Fruit fly (Drosophila melanogaster) whole organism, wandering third instar larva: Measurements from ENCODE around the gene CG15643.
A peak's percentile ranks its signal among the peaks of the same experiment; 100 is the strongest.

ENCODE experiments used
- Abd-B ChIP-seq: fragments of >200 bp; optimal IDR thresholded peaks from 2 replicates; lab custom pipeline; 2017; ENCODE audit warnings: missing biosample characterization, missing genetic modification characterization
- CG32264 ChIP-seq: fragments of 200-800 bp; sonication (Bioruptor generic); optimal IDR thresholded peaks from 2 replicates; lab custom pipeline; 2016; ENCODE audit warnings: missing biosample characterization, missing genetic modification characterization
- CG9705 ChIP-seq: fragments of 200-800 bp; sonication (Bioruptor generic); optimal IDR thresholded peaks from 2 replicates; lab custom pipeline; 2018; ENCODE audit warnings: missing biosample characterization, mild to moderate bottlenecking, missing genetic modification characterization
- CrebA ChIP-seq: fragments of 200-800 bp; sonication (Bioruptor generic); optimal IDR thresholded peaks from 2 replicates; lab custom pipeline; 2016; ENCODE audit warnings: missing biosample characterization, mild to moderate bottlenecking, missing genetic modification characterization, borderline replicate concordance
- Dfd ChIP-seq: fragments of >200 bp; optimal IDR thresholded peaks from 2 replicates; lab custom pipeline; 2017; ENCODE audit warnings: missing biosample characterization, missing genetic modification characterization
- Dif ChIP-seq: fragments of 200-275, 200-300 bp; sonication (Bioruptor generic); optimal IDR thresholded peaks from 2 replicates; lab custom pipeline; 2018; ENCODE audit warnings: missing biosample characterization, missing genetic modification characterization; ENCODE audit not compliant: partially characterized antibody
- GATAd ChIP-seq: sonication (Bioruptor generic); optimal IDR thresholded peaks from 2 replicates; lab custom pipeline; 2016; ENCODE audit warnings: missing biosample characterization, missing genetic modification characterization
- HLH106 ChIP-seq: fragments of 200-800 bp; optimal IDR thresholded peaks from 3 replicates; lab custom pipeline; 2019; ENCODE audit warnings: missing biosample characterization, mild to moderate bottlenecking, missing genetic modification characterization, moderate library complexity
- Hnf4 ChIP-seq: fragments of 200-800 bp; sonication (Bioruptor generic); optimal IDR thresholded peaks from 2 replicates; lab custom pipeline; 2016; ENCODE audit warnings: missing biosample characterization, mild to moderate bottlenecking, missing genetic modification characterization
- Hr78 ChIP-seq: fragments of >200 bp; optimal IDR thresholded peaks from 2 replicates; lab custom pipeline; 2017; ENCODE audit warnings: missing biosample characterization, missing genetic modification characterization
- Hr83 ChIP-seq: fragments of 200-300 bp; sonication (Bioruptor generic); optimal IDR thresholded peaks from 2 replicates; lab custom pipeline; 2016; ENCODE audit warnings: missing biosample characterization, mild to moderate bottlenecking, missing genetic modification characterization, moderate library complexity; ENCODE audit not compliant: poor library complexity, severe bottlenecking
- Jra ChIP-seq: sonication (Bioruptor generic); optimal IDR thresholded peaks from 2 replicates; lab custom pipeline; 2016; ENCODE audit warnings: missing biosample characterization, missing genetic modification characterization
- Mio ChIP-seq: sonication (Bioruptor generic); optimal IDR thresholded peaks from 2 replicates; lab custom pipeline; 2016; ENCODE audit warnings: missing biosample characterization, missing genetic modification characterization
- Myc ChIP-seq: fragments of >200 bp; optimal IDR thresholded peaks from 2 replicates; lab custom pipeline; 2017
- N ChIP-seq: fragments of >200 bp; optimal IDR thresholded peaks from 2 replicates; lab custom pipeline; 2018; ENCODE audit warnings: missing biosample characterization, missing external identifiers, missing genetic modification characterization
- OdsH ChIP-seq: fragments of 200-800 bp; sonication (Bioruptor generic); optimal IDR thresholded peaks from 2 replicates; lab custom pipeline; 2016; ENCODE audit warnings: missing biosample characterization, mild to moderate bottlenecking, missing genetic modification characterization
- Rel ChIP-seq, 2 experiments: fragments of 200-800 bp; sonication (Bioruptor generic) in 1 of 2; optimal IDR thresholded peaks; 2 replicates in 1 of 2; 3 replicates in 1 of 2; lab custom pipeline; 2016 to 2019; ENCODE audit warnings: mild to moderate bottlenecking in 2 of 2, missing biosample characterization in 2 of 2, missing genetic modification characterization in 2 of 2, moderate library complexity in 1 of 2
- Sp1 ChIP-seq: fragments of 200-800 bp; sonication (Bioruptor generic); optimal IDR thresholded peaks from 3 replicates; lab custom pipeline; 2019; ENCODE audit warnings: missing biosample characterization, mild to moderate bottlenecking, missing genetic modification characterization, moderate library complexity
- Vsx2 ChIP-seq: fragments of 200-300, 225-300 bp; sonication (Bioruptor generic); optimal IDR thresholded peaks from 2 replicates; lab custom pipeline; 2018; ENCODE audit warnings: missing biosample characterization, missing genetic modification characterization; ENCODE audit not compliant: partially characterized antibody
- br ChIP-seq: fragments of 200-800 bp; sonication (Bioruptor generic); optimal IDR thresholded peaks from 2 replicates; lab custom pipeline; 2016; ENCODE audit warnings: missing biosample characterization, missing genetic modification characterization
- brk ChIP-seq: fragments of 200-800 bp; sonication (Bioruptor generic); optimal IDR thresholded peaks from 2 replicates; lab custom pipeline; 2016; ENCODE audit warnings: missing biosample characterization, mild to moderate bottlenecking, missing genetic modification characterization
- dl ChIP-seq, 2 experiments: fragments of 175-275, 200-275 bp in 1 of 2; fragments of 200-275 bp in 1 of 2; sonication (Bioruptor generic); optimal IDR thresholded peaks; lab custom pipeline; 2018; ENCODE audit warnings: mild to moderate bottlenecking in 2 of 2, missing biosample characterization in 2 of 2, missing genetic modification characterization in 2 of 2, moderate library complexity in 2 of 2; ENCODE audit not compliant: partially characterized antibody in 2 of 2, insufficient read depth in 1 of 2
- dmrt93B ChIP-seq: fragments of 200-800 bp; sonication (Bioruptor generic); optimal IDR thresholded peaks from 2 replicates; lab custom pipeline; 2018; ENCODE audit warnings: missing biosample characterization, mild to moderate bottlenecking, missing genetic modification characterization
- dsf ChIP-seq: sonication (Bioruptor generic); optimal IDR thresholded peaks from 2 replicates; lab custom pipeline; 2016; ENCODE audit warnings: missing biosample characterization, missing genetic modification characterization, borderline replicate concordance
- ey ChIP-seq: fragments of 200-800 bp; sonication (Bioruptor generic); optimal IDR thresholded peaks from 2 replicates; lab custom pipeline; 2016; ENCODE audit warnings: missing biosample characterization, missing genetic modification characterization
- foxo ChIP-seq, 2 experiments: fragments of 200-800 bp; sonication (Bioruptor generic); optimal IDR thresholded peaks; 2 replicates in 1 of 2; 3 replicates in 1 of 2; lab custom pipeline; 2016 to 2017; ENCODE audit warnings: missing biosample characterization in 2 of 2, missing genetic modification characterization in 2 of 2
- fru ChIP-seq: fragments of 200-800 bp; sonication (Bioruptor generic); optimal IDR thresholded peaks from 3 replicates; lab custom pipeline; 2016; ENCODE audit warnings: missing biosample characterization, mild to moderate bottlenecking, missing genetic modification characterization
- h ChIP-seq: fragments of 200-800 bp; sonication (Bioruptor generic); optimal IDR thresholded peaks from 3 replicates; lab custom pipeline; 2016; ENCODE audit warnings: missing biosample characterization, mild to moderate bottlenecking, missing genetic modification characterization
- jim ChIP-seq: fragments of 175-275, 200-325 bp; sonication (Bioruptor generic); optimal IDR thresholded peaks from 2 replicates; lab custom pipeline; 2016; ENCODE audit warnings: missing biosample characterization, mild to moderate bottlenecking, missing genetic modification characterization
- lola ChIP-seq: fragments of >200 bp; optimal IDR thresholded peaks from 2 replicates; lab custom pipeline; 2017; ENCODE audit warnings: missing biosample characterization, missing genetic modification characterization
- pan ChIP-seq: fragments of >200 bp; optimal IDR thresholded peaks from 2 replicates; lab custom pipeline; 2017
- psq ChIP-seq: fragments of 200-800 bp; sonication (Bioruptor generic); optimal IDR thresholded peaks from 3 replicates; lab custom pipeline; 2017; ENCODE audit warnings: missing biosample characterization, mild to moderate bottlenecking, missing genetic modification characterization, moderate library complexity
- rgr ChIP-seq: fragments of 200-800 bp; sonication (Bioruptor generic); optimal IDR thresholded peaks from 3 replicates; lab custom pipeline; 2016; ENCODE audit warnings: missing biosample characterization, mild to moderate bottlenecking, missing genetic modification characterization
- sage ChIP-seq: fragments of 200-800 bp; sonication (Bioruptor generic); optimal IDR thresholded peaks from 2 replicates; lab custom pipeline; 2016; ENCODE audit warnings: missing biosample characterization, mild to moderate bottlenecking, missing genetic modification characterization
- sv ChIP-seq: fragments of 200-800 bp; sonication (Bioruptor generic); optimal IDR thresholded peaks from 3 replicates; lab custom pipeline; 2016; ENCODE audit warnings: missing biosample characterization, missing genetic modification characterization
- tai ChIP-seq: sonication (Bioruptor generic); optimal IDR thresholded peaks from 2 replicates; lab custom pipeline; 2016; ENCODE audit warnings: missing biosample characterization, missing genetic modification characterization
- usp ChIP-seq: fragments of >200 bp; optimal IDR thresholded peaks from 2 replicates; lab custom pipeline; 2017; ENCODE audit warnings: missing biosample characterization, missing genetic modification characterization
- woc ChIP-seq: sonication (Bioruptor generic); optimal IDR thresholded peaks from 2 replicates; lab custom pipeline; 2016; ENCODE audit warnings: missing biosample characterization, mild to moderate bottlenecking, missing genetic modification characterization

CG15643 gene

DNA sequence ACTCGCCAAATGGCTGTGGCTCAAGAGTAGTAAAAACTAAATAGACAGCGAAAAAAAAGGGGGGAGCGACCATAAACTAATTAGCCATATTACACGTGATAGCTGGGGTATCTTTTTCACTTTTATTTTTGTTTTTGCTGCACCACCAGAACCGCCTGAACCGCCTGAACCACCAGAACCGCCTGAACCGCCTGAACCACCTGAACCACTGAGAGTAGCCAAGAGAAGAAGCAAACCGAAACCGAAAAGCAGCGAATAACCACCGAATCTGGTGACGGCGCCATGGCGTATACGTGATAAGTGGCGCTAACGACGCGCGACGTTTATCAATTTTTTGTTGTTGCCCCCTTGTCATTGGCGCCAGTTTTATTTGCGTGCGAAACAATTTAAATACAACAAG lies 44.6 kb upstream of the CG15643 start:
- TF ChIP-seq dsf (GFP tag; lab: Kevin White, UChicago) (no peak), CG32264 (GFP tag; lab: Kevin White, UChicago) (no peak), h (GFP tag; lab: Kevin White, UChicago) (no peak), brk (no peak), lola (GFP tag; lab: Kevin White, UChicago) (no peak), dmrt93B (no peak), Dif (GFP tag; lab: Kevin White, UChicago) (no peak), foxo (GFP tag; optimal IDR thresholded peaks at IDR 0.05; lab: Kevin White, UChicago) (no peak), OdsH (GFP tag; lab: Kevin White, UChicago) (no peak), tai (GFP tag; lab: Kevin White, UChicago) (no peak), Mio (GFP tag; lab: Kevin White, UChicago) (no peak), sage (GFP tag; lab: Kevin White, UChicago) (no peak), Hr83 (GFP tag; lab: Kevin White, UChicago) (no peak), Sp1 (no peak), Vsx2 (no peak), Dfd (GFP tag; lab: Kevin White, UChicago) (no peak)
- TF ChIP-seq, all 38 proteins: peak for 0

dm6 chrX:15616018-15616417 lies 44.1 kb upstream of the CG15643 start:
- TF ChIP-seq Abd-B (GFP tag; lab: Kevin White, UChicago) (no peak), Myc (lab: Kevin White, UChicago) (peak; percentile 1), Dif (GFP tag; lab: Kevin White, UChicago) (no peak), tai (GFP tag; lab: Kevin White, UChicago) (no peak), jim (GFP tag; lab: Kevin White, UChicago) (no peak)

dm6 chrX:15615426-15615825 lies 43.5 kb upstream of the CG15643 start:
- TF ChIP-seq Vsx2: no peak
- no peak for TF ChIP-seq pan (lab: Kevin White, UChicago)
- TF ChIP-seq GATAd (GFP tag; lab: Kevin White, UChicago): no peak
- no peak for TF ChIP-seq Dif (GFP tag; lab: Kevin White, UChicago)
- no peak for TF ChIP-seq Hr78 (GFP tag; lab: Kevin White, UChicago)
- TF ChIP-seq ey (GFP tag; lab: Kevin White, UChicago): peak; percentile 33
- no peak for TF ChIP-seq usp (GFP tag; lab: Kevin White, UChicago)
- TF ChIP-seq rgr (GFP tag; lab: Kevin White, UChicago): peak; percentile 30
- no peak for TF ChIP-seq brk
- no peak for TF ChIP-seq Abd-B (GFP tag; lab: Kevin White, UChicago)
- TF ChIP-seq h (GFP tag; lab: Kevin White, UChicago): peak; percentile 48
- TF ChIP-seq CrebA (GFP tag; lab: Kevin White, UChicago): no peak
- peak; percentile 41 for TF ChIP-seq br (GFP tag; lab: Kevin White, UChicago)
- no peak for TF ChIP-seq Dfd (GFP tag; lab: Kevin White, UChicago)
- TF ChIP-seq Myc (lab: Kevin White, UChicago): no peak
- TF ChIP-seq CG32264 (GFP tag; lab: Kevin White, UChicago): no peak
- no peak for TF ChIP-seq Jra
- TF ChIP-seq Hnf4: peak; percentile 31
- no peak for TF ChIP-seq dsf (GFP tag; lab: Kevin White, UChicago)
- peak; percentile 11 for TF ChIP-seq psq (GFP tag; lab: Kevin White, UChicago)
- TF ChIP-seq Mio (GFP tag; lab: Kevin White, UChicago): no peak
- no peak for TF ChIP-seq lola (GFP tag; lab: Kevin White, UChicago)
- TF ChIP-seq dl (GFP tag; optimal IDR thresholded peaks at IDR 0.05; lab: Kevin White, UChicago; ENCODE audit: insufficient read depth in 1 of 2, partially characterized antibody in 2 of 2): no peak
- TF ChIP-seq OdsH (GFP tag; lab: Kevin White, UChicago): peak; percentile 30
- TF ChIP-seq Rel (GFP tag; optimal IDR thresholded peaks at IDR 0.05; lab: Kevin White, UChicago): no peak
- TF ChIP-seq Rel (tag; optimal IDR thresholded peaks at IDR 0.05; lab: Kevin White, UChicago): no peak
- no peak for TF ChIP-seq N (GFP tag; lab: Kevin White, UChicago)
- TF ChIP-seq foxo (GFP tag; optimal IDR thresholded peaks at IDR 0.05; lab: Kevin White, UChicago): peak in 1 of 2 experiments; percentile 42
- no peak for TF ChIP-seq Hr83 (GFP tag; lab: Kevin White, UChicago)
- peak; percentile 47 for TF ChIP-seq HLH106 (tag; lab: Kevin White, UChicago)
- peak; percentile 37 for TF ChIP-seq fru (GFP tag; lab: Kevin White, UChicago)
- no peak for TF ChIP-seq sage (GFP tag; lab: Kevin White, UChicago)
- TF ChIP-seq dmrt93B: peak; percentile 13
- TF ChIP-seq Sp1: peak; percentile 29
- TF ChIP-seq sv (GFP tag; lab: Kevin White, UChicago): no peak
- no peak for TF ChIP-seq jim (GFP tag; lab: Kevin White, UChicago)
- no peak for TF ChIP-seq CG9705
- no peak for TF ChIP-seq tai (GFP tag; lab: Kevin White, UChicago)
- no peak for TF ChIP-seq woc (GFP tag; lab: Kevin White, UChicago)
